Worm (Caenorhabditis elegans) whole organism, young adult: ENCODE measurements around the gene spig-10.

Experiments used
- F57C9.4 ChIP-seq: sonication (generic microtip); optimal IDR thresholded peaks from 2 replicates; lab custom pipeline; 2017; ENCODE audit warnings: mild to moderate bottlenecking, missing genetic modification characterization, missing compliant biosample characterization
- bed-2 ChIP-seq: fragments of 200-800 bp; sonication (Bioruptor generic); IDR thresholded peaks from 2 replicates; pipeline ENCODE4 v1.3.6; 2022; ENCODE audit warnings: missing genetic modification reagents, missing genetic modification characterization, missing compliant biosample characterization
- cebp-2 ChIP-seq: fragments of 200-800 bp; sonication (Bioruptor generic); IDR thresholded peaks from 2 replicates; pipeline ENCODE4 v1.3.6; 2022; ENCODE audit warnings: missing genetic modification characterization, missing compliant biosample characterization
- ceh-40 ChIP-seq: fragments of 200-800 bp; sonication (Bioruptor generic); IDR thresholded peaks from 2 replicates; pipeline ENCODE4 v1.3.6; 2022; ENCODE audit warnings: missing genetic modification characterization, missing compliant biosample characterization
- lin-40 ChIP-seq: sonication (generic microtip); optimal IDR thresholded peaks from 2 replicates; lab custom pipeline; 2016; ENCODE audit warnings: missing genetic modification characterization, mild to moderate bottlenecking, missing compliant biosample characterization, missing genotype, missing genetic modification reagents
- mel-28 ChIP-seq: sonication (generic microtip); optimal IDR thresholded peaks from 2 replicates; lab custom pipeline; 2016; ENCODE audit warnings: borderline replicate concordance, mild to moderate bottlenecking, missing genetic modification characterization, missing compliant biosample characterization
- nfya-1 ChIP-seq: sonication (generic microtip); optimal IDR thresholded peaks from 2 replicates; lab custom pipeline; 2017; ENCODE audit warnings: antibody characterized with exemption, missing compliant biosample characterization, missing genetic modification characterization, borderline replicate concordance; ENCODE audit not compliant: insufficient read depth
- nhr-27 ChIP-seq: fragments of 200-800 bp; sonication (Bioruptor generic); optimal IDR thresholded peaks from 2 replicates; lab custom pipeline; 2018; ENCODE audit warnings: mild to moderate bottlenecking, missing genetic modification characterization, moderate library complexity, missing compliant biosample characterization
- rpc-1 ChIP-seq, 2 experiments: fragments of 150-350 bp in 1 of 2; sonication (generic microtip) in 1 of 2; optimal IDR thresholded peaks; 2 replicates each; lab custom pipeline; 2014 to 2018; ENCODE audit warnings: missing biosample characterization in 1 of 2, missing genetic modification characterization in 1 of 2, missing genetic modification reagents in 1 of 2, missing genotype in 1 of 2
- sptf-2 ChIP-seq: fragments of 200-800 bp; sonication (Bioruptor generic); optimal IDR thresholded peaks from 2 replicates; lab custom pipeline; 2018; ENCODE audit warnings: mild to moderate bottlenecking, missing genetic modification characterization, missing compliant biosample characterization
- tbp1 ChIP-seq: fragments of 200-800 bp; sonication (Bioruptor generic); optimal IDR thresholded peaks from 2 replicates; lab custom pipeline; 2018; ENCODE audit warnings: mild to moderate bottlenecking, missing genetic modification characterization, missing compliant biosample characterization
- unc-62 ChIP-seq: fragments of 150-350 bp; optimal IDR thresholded peaks from 2 replicates; lab custom pipeline; 2014; ENCODE audit warnings: missing biosample characterization, missing genetic modification reagents, missing genetic modification characterization
- ztf-26 ChIP-seq: sonication (generic microtip); optimal IDR thresholded peaks from 2 replicates; lab custom pipeline; 2017; ENCODE audit warnings: missing genetic modification characterization, missing compliant biosample characterization
- ztf-6 ChIP-seq: fragments of 200-800 bp; sonication (Bioruptor generic); IDR thresholded peaks from 2 replicates; pipeline ENCODE4 v1.3.6; 2022; ENCODE audit warnings: missing genetic modification reagents, missing genetic modification characterization, missing compliant biosample characterization

DNA sequence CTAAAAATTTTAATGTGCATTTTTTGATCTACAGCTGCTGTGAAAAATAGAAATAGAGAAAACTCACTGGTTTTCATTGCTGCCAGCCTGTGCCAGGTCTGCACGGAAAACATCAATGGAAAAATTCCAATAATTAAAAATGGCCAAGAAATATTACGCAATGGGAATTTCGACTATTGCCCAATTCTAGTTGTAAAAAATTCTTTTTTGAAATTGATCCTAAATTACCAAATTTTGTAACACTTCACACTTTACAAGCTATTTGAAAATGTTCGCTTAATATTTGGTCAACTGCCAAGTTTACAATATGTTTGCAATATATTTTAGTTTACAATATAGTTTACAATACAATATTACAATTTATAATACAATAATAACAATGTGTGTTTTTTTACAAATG is 5.3 kb upstream of the spig-10 start:
- TF ChIP-seq mel-28 (tag; lab: Kevin White, UChicago) (no peak), unc-62 (GFP tag; lab: Kevin White, UChicago) (no peak), nfya-1 (tag; lab: Kevin White, UChicago) (no peak), bed-2 (GFP tag; lab: Robert Waterston, UW) (no peak), F57C9.4 (tag; lab: Kevin White, UChicago) (no peak), ceh-40 (GFP tag; lab: Robert Waterston, UW) (no peak), sptf-2 (no peak), tbp1 (GFP tag; lab: Kevin White, UChicago) (no peak), cebp-2 (GFP tag; lab: Robert Waterston, UW) (no peak), lin-40 (tag; lab: Kevin White, UChicago) (no peak), ztf-6 (no peak), nhr-27 (no peak), ztf-26 (tag; lab: Kevin White, UChicago) (no peak), rpc-1 (optimal IDR thresholded peaks at IDR 0.05; lab: Kevin White, UChicago) (no peak), rpc-1 (tag; optimal IDR thresholded peaks at IDR 0.05; lab: Kevin White, UChicago) (no peak)
